Worm (Caenorhabditis elegans) whole organism, L2 larva: ENCODE data around the gene nep-15.

Experiments
- C34F6.9 ChIP-seq: fragments of 150-350 bp; optimal IDR thresholded peaks from 2 replicates; lab custom pipeline; 2014; ENCODE audit warnings: missing biosample characterization, missing genetic modification characterization
- F13H6.1 ChIP-seq: sonication (generic microtip); optimal IDR thresholded peaks from 2 replicates; lab custom pipeline; 2016; ENCODE audit warnings: missing genetic modification characterization, missing compliant biosample characterization
- Y55F3AM.14 ChIP-seq: fragments of 200-800 bp; sonication (Bioruptor generic); optimal IDR thresholded peaks from 2 replicates; lab custom pipeline; 2018; ENCODE audit warnings: mild to moderate bottlenecking, missing genetic modification characterization, missing compliant biosample characterization
- ZK546.5 ChIP-seq: sonication (generic microtip); optimal IDR thresholded peaks from 2 replicates; lab custom pipeline; 2017; ENCODE audit warnings: missing biosample characterization, missing genetic modification characterization
- alr-1 ChIP-seq: fragments of 150-350 bp; optimal IDR thresholded peaks from 2 replicates; lab custom pipeline; 2014; ENCODE audit warnings: missing biosample characterization, missing genetic modification characterization
- ama-1 ChIP-seq: fragments of 150-350 bp; optimal IDR thresholded peaks from 2 replicates; lab custom pipeline; 2018; ENCODE audit warnings: inconsistent platforms
- blmp-1 ChIP-seq: sonication (generic microtip); optimal IDR thresholded peaks from 2 replicates; lab custom pipeline; 2017; ENCODE audit warnings: missing genetic modification characterization, mild to moderate bottlenecking, missing compliant biosample characterization, antibody characterized with exemption, moderate library complexity; ENCODE audit not compliant: insufficient read depth
- ceh-16 ChIP-seq: fragments of 150-350 bp; optimal IDR thresholded peaks from 2 replicates; lab custom pipeline; 2014; ENCODE audit warnings: missing biosample characterization, missing genetic modification characterization
- ceh-82 ChIP-seq: fragments of 150-350 bp; optimal IDR thresholded peaks from 2 replicates; lab custom pipeline; 2014; ENCODE audit warnings: missing biosample characterization, missing genetic modification characterization
- crh-2 ChIP-seq: sonication (generic microtip); optimal IDR thresholded peaks from 2 replicates; lab custom pipeline; 2017; ENCODE audit warnings: missing biosample characterization, missing genetic modification characterization
- egl-27 ChIP-seq: sonication (generic microtip); optimal IDR thresholded peaks from 3 replicates; lab custom pipeline; 2017; ENCODE audit warnings: missing biosample characterization, missing genetic modification reagents, missing genetic modification characterization
- elt-1 ChIP-seq: fragments of 150-350 bp; optimal IDR thresholded peaks from 2 replicates; lab custom pipeline; 2014; ENCODE audit warnings: missing biosample characterization, missing genetic modification characterization
- elt-3 ChIP-seq: sonication (generic microtip); optimal IDR thresholded peaks from 2 replicates; lab custom pipeline; 2017; ENCODE audit warnings: missing biosample characterization, missing genetic modification characterization
- fos-1 ChIP-seq: fragments of 150-350 bp; optimal IDR thresholded peaks from 2 replicates; lab custom pipeline; 2014; ENCODE audit warnings: missing biosample characterization, missing genetic modification characterization
- lin-11 ChIP-seq: fragments of 150-350 bp; sonication (generic microtip); optimal IDR thresholded peaks from 2 replicates; lab custom pipeline; 2014; ENCODE audit warnings: missing biosample characterization, missing genetic modification characterization, inconsistent platforms, mixed read lengths
- lin-13 ChIP-seq: fragments of 150-350 bp; optimal IDR thresholded peaks from 2 replicates; lab custom pipeline; 2014; ENCODE audit warnings: missing biosample characterization, missing genetic modification reagents, missing genetic modification characterization
- lin-39 ChIP-seq: fragments of 150-350 bp; optimal IDR thresholded peaks from 2 replicates; lab custom pipeline; 2014; ENCODE audit warnings: missing biosample characterization, missing genetic modification reagents, missing genetic modification characterization
- mab-5 ChIP-seq: fragments of 150-350 bp; optimal IDR thresholded peaks from 2 replicates; lab custom pipeline; 2014; ENCODE audit warnings: missing biosample characterization, missing genetic modification characterization
- mbf-1 ChIP-seq: sonication (generic microtip); optimal IDR thresholded peaks from 2 replicates; lab custom pipeline; 2017; ENCODE audit warnings: missing biosample characterization, missing genetic modification characterization
- mdl-1 ChIP-seq, 2 experiments: fragments of 150-350 bp in 1 of 2; sonication (generic microtip) in 1 of 2; optimal IDR thresholded peaks; 2 replicates each; lab custom pipeline; 2017; ENCODE audit warnings: missing biosample characterization in 2 of 2, missing genetic modification characterization in 2 of 2
- nhr-11 ChIP-seq: fragments of 150-350 bp; optimal IDR thresholded peaks from 2 replicates; lab custom pipeline; 2014; ENCODE audit warnings: missing biosample characterization, missing genetic modification characterization
- nhr-12 ChIP-seq: fragments of 150-350 bp; optimal IDR thresholded peaks from 2 replicates; lab custom pipeline; 2014; ENCODE audit warnings: missing biosample characterization, missing genetic modification characterization
- nhr-21 ChIP-seq: fragments of 150-350 bp; optimal IDR thresholded peaks from 2 replicates; lab custom pipeline; 2014; ENCODE audit warnings: missing biosample characterization, missing genetic modification characterization
- nhr-23 ChIP-seq: fragments of 150-350 bp; optimal IDR thresholded peaks from 2 replicates; lab custom pipeline; 2014; ENCODE audit warnings: missing biosample characterization, missing genetic modification reagents, missing genetic modification characterization
- nhr-237 ChIP-seq: fragments of 150-350 bp; optimal IDR thresholded peaks from 2 replicates; lab custom pipeline; 2014; ENCODE audit warnings: missing biosample characterization, missing genetic modification characterization
- nhr-25 ChIP-seq: fragments of 150-350 bp; sonication (generic microtip); optimal IDR thresholded peaks from 3 replicates; lab custom pipeline; 2014; ENCODE audit warnings: missing biosample characterization, missing genetic modification characterization
- nhr-77 ChIP-seq: fragments of 150-350 bp; optimal IDR thresholded peaks from 2 replicates; lab custom pipeline; 2014; ENCODE audit warnings: missing biosample characterization, missing genetic modification characterization
- peb-1 ChIP-seq: fragments of 150-350 bp; optimal IDR thresholded peaks from 2 replicates; lab custom pipeline; 2014; ENCODE audit warnings: missing biosample characterization, missing genetic modification characterization
- skn-1 ChIP-seq: sonication (generic microtip); optimal IDR thresholded peaks from 2 replicates; lab custom pipeline; 2017; ENCODE audit warnings: missing biosample characterization, missing genetic modification characterization
- sma-9 ChIP-seq, 2 experiments: fragments of 150-350 bp in 1 of 2; sonication (generic microtip) in 1 of 2; optimal IDR thresholded peaks; 2 replicates each; lab custom pipeline; 2014 to 2016; ENCODE audit warnings: missing genetic modification characterization in 2 of 2, mild to moderate bottlenecking in 1 of 2, missing biosample characterization in 1 of 2, missing compliant biosample characterization in 1 of 2, missing genetic modification reagents in 1 of 2, moderate library complexity in 1 of 2
- snpc-4 ChIP-seq: fragments of 150-350 bp; optimal IDR thresholded peaks from 2 replicates; lab custom pipeline; 2014; ENCODE audit warnings: missing biosample characterization, missing genetic modification characterization
- unc-39 ChIP-seq: fragments of 150-350 bp; optimal IDR thresholded peaks from 2 replicates; lab custom pipeline; 2014; ENCODE audit warnings: missing biosample characterization, missing genetic modification characterization
- unc-55 ChIP-seq: fragments of 150-350 bp; sonication (generic microtip); optimal IDR thresholded peaks from 3 replicates; lab custom pipeline; 2014; ENCODE audit warnings: missing biosample characterization, missing genetic modification reagents, missing genetic modification characterization
- unc-62 ChIP-seq: fragments of 150-350 bp; optimal IDR thresholded peaks from 2 replicates; lab custom pipeline; 2014; ENCODE audit warnings: missing biosample characterization, missing genetic modification reagents, missing genetic modification characterization
- zag-1 ChIP-seq: fragments of 150-350 bp; optimal IDR thresholded peaks from 2 replicates; lab custom pipeline; 2014; ENCODE audit warnings: missing biosample characterization, missing genetic modification characterization
- ztf-1 ChIP-seq: fragments of 200-800 bp; sonication (Bioruptor generic); conservative IDR thresholded peaks from 2 replicates; pipeline ENCODE4 v1.3.6; 2022; ENCODE audit warnings: missing genetic modification characterization, missing compliant biosample characterization
- ztf-11 ChIP-seq: sonication (generic microtip); optimal IDR thresholded peaks from 2 replicates; lab custom pipeline; 2017; ENCODE audit warnings: missing biosample characterization, missing genetic modification characterization

nep-15 gene

DNA sequence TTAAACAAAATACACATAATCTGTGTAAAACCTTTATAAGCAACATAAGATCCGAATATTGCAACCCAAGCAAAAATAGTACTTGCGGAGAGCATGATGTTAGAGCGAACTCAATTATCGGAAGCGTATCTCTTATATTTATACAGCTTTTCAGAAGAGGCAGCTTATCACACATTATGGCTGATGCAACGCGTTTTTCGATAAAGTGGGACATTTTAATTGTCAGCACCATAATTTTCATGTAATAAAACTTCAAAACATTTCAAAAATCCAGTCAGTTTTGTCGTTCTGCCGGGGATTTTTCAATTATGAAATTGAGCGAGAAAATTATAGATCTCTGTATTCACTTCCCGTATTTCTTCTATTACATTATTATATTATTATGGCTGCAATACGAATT lies 25.8 kb upstream of the nep-15 start, which contains the start of gene drd-5:
Gene drd-5 (minus strand): TSS at position 101 of the 400 bp plus-strand sequence.
- TF ChIP-seq ztf-11 (tag; lab: Kevin White, UChicago): no peak
- no peak for TF ChIP-seq mdl-1 (tag; optimal IDR thresholded peaks at IDR 0.05; lab: Kevin White, UChicago)
- no peak for TF ChIP-seq fos-1 (tag; lab: Kevin White, UChicago)
- no peak for TF ChIP-seq unc-62 (GFP tag; lab: Kevin White, UChicago)
- TF ChIP-seq nhr-11 (tag; lab: Kevin White, UChicago): no peak
- no peak for TF ChIP-seq nhr-77
- no peak for TF ChIP-seq unc-55 (GFP tag; lab: Kevin White, UChicago)
- no peak for TF ChIP-seq nhr-25
- TF ChIP-seq snpc-4 (tag; lab: Kevin White, UChicago): no peak
- TF ChIP-seq ZK546.5 (tag; lab: Kevin White, UChicago): no peak
- no peak for TF ChIP-seq mab-5 (tag; lab: Kevin White, UChicago)
- no peak for TF ChIP-seq ztf-1 (GFP tag; lab: Robert Waterston, UW)
- TF ChIP-seq nhr-237 (tag; lab: Kevin White, UChicago): no peak
- TF ChIP-seq nhr-23: no peak
- TF ChIP-seq nhr-12 (tag; lab: Kevin White, UChicago): no peak
- TF ChIP-seq lin-13: no peak
- no peak for TF ChIP-seq skn-1 (tag; lab: Kevin White, UChicago)
- TF ChIP-seq crh-2 (tag; lab: Kevin White, UChicago): no peak

DNA sequence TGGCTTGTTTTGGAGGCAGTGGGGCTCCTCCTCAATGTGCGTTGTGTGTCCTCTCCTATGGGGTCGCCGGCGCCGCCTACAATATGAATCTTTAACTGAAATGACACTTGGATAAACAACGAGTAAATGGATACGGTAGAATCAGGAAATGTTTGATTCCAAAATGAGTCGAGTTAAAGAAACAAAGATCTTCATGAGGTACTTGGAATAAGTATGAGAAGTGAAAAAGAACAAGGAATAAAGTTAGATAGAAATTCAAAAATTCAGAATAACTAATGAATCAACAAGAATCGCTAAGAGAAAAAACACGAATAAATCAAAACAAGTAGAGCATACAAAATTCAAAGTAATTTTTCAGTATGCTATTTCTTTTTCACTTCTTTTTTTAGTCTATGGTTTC lies 21.0 kb upstream of the nep-15 start, which contains the start of gene npr-28:
Gene npr-28 (minus strand): TSS at position 101 of the 400 bp plus-strand sequence.
- no peak for TF ChIP-seq ama-1
- no peak for TF ChIP-seq mdl-1 (tag; optimal IDR thresholded peaks at IDR 0.05; lab: Kevin White, UChicago)
- no peak for TF ChIP-seq fos-1 (tag; lab: Kevin White, UChicago)
- no peak for TF ChIP-seq nhr-11 (tag; lab: Kevin White, UChicago)
- TF ChIP-seq Y55F3AM.14 (GFP tag; lab: Kevin White, UChicago): no peak
- no peak for TF ChIP-seq nhr-25
- no peak for TF ChIP-seq unc-55 (GFP tag; lab: Kevin White, UChicago)
- TF ChIP-seq ceh-82 (tag; lab: Kevin White, UChicago): no peak
- TF ChIP-seq crh-2 (tag; lab: Kevin White, UChicago): no peak
- no peak for TF ChIP-seq ceh-16 (tag; lab: Kevin White, UChicago)
- no peak for TF ChIP-seq blmp-1 (tag; lab: Kevin White, UChicago)
- TF ChIP-seq unc-39 (tag; lab: Kevin White, UChicago): no peak
- no peak for TF ChIP-seq F13H6.1 (tag; lab: Kevin White, UChicago)
- TF ChIP-seq zag-1 (tag; lab: Kevin White, UChicago): no peak
- TF ChIP-seq alr-1 (tag; lab: Kevin White, UChicago): no peak
- TF ChIP-seq elt-3 (tag; lab: Kevin White, UChicago): no peak
- TF ChIP-seq ztf-1 (GFP tag; lab: Robert Waterston, UW): no peak
- no peak for TF ChIP-seq mbf-1

DNA sequence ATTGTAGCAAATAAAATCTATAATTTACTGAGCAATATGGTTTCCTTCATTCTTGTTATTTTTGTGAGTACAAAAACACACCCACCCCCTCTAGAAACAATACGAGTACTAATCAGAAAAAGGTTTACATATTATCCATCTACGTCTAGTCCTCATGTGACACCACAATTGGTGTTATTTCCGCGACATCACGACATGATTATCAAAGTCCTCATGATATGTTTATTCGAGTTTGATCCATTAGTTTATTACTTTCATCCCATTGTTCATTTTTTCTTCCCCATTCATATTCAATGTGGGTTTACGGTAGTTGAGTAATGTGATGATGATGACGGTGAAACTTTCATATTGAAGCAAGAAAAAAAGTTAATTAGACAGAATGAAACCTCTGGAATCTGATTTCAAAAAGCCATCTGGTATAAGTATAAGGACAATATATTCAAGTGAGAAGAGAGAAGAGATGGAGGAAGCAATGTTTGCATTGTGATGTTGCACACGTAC lies 17.7 kb upstream of the nep-15 start:
- no peak for TF ChIP-seq unc-39 (tag; lab: Kevin White, UChicago)
- TF ChIP-seq fos-1 (tag; lab: Kevin White, UChicago): no peak
- no peak for TF ChIP-seq nhr-237 (tag; lab: Kevin White, UChicago)
- no peak for TF ChIP-seq Y55F3AM.14 (GFP tag; lab: Kevin White, UChicago)
- no peak for TF ChIP-seq skn-1 (tag; lab: Kevin White, UChicago)
- TF ChIP-seq ztf-1 (GFP tag; lab: Robert Waterston, UW): no peak
- no peak for TF ChIP-seq mdl-1 (tag; optimal IDR thresholded peaks at IDR 0.05; lab: Kevin White, UChicago)

DNA sequence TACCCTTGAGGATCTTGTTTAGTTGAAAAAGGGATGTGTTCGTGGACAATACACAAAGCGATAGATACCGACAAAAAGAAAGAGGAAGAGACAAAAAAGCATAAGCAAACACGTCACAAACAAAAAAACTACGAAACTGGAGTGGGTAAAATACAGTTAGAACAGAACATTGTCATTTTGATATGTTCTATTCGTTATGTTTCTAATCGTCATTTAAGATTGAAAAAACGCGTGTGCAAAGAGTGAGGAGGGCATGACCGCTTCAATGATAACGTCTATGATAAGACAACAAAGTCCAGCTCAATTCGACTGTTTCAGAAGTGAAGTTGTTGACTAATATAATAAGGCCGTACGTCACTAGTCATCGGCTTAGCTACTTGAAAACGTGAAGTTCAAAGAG lies 16.7 kb upstream of the nep-15 start:
- TF ChIP-seq blmp-1 (tag; lab: Kevin White, UChicago) (no peak), nhr-21 (no peak), lin-39 (tag; lab: Kevin White, UChicago) (no peak), C34F6.9 (tag; lab: Kevin White, UChicago) (no peak), F13H6.1 (tag; lab: Kevin White, UChicago) (no peak), lin-11 (no peak), sma-9 (GFP tag; optimal IDR thresholded peaks at IDR 0.05; lab: Kevin White, UChicago) (peak; percentile 29), sma-9 (tag; optimal IDR thresholded peaks at IDR 0.05; lab: Kevin White, UChicago) (no peak), egl-27 (tag; lab: Kevin White, UChicago) (no peak), mdl-1 (tag; optimal IDR thresholded peaks at IDR 0.05; lab: Kevin White, UChicago) (no peak), nhr-23 (no peak), unc-62 (GFP tag; lab: Kevin White, UChicago) (no peak), peb-1 (tag; lab: Kevin White, UChicago) (no peak), nhr-77 (no peak), unc-55 (GFP tag; lab: Kevin White, UChicago) (no peak), fos-1 (tag; lab: Kevin White, UChicago) (peak; percentile 83), elt-1 (tag; lab: Kevin White, UChicago) (no peak), mbf-1 (no peak), zag-1 (tag; lab: Kevin White, UChicago) (no peak), crh-2 (tag; lab: Kevin White, UChicago) (peak; percentile 61)
